Fruit fly (Drosophila melanogaster) whole organism, larva: ENCODE measurements around the gene CG14659.

ENCODE experiments used
- noc ChIP-seq: fragments of 200-800 bp; sonication (Bioruptor generic); optimal IDR thresholded peaks from 3 replicates; lab custom pipeline; 2019; ENCODE audit warnings: missing biosample characterization, mild to moderate bottlenecking, missing genetic modification characterization, moderate library complexity

CG14659 gene

DNA sequence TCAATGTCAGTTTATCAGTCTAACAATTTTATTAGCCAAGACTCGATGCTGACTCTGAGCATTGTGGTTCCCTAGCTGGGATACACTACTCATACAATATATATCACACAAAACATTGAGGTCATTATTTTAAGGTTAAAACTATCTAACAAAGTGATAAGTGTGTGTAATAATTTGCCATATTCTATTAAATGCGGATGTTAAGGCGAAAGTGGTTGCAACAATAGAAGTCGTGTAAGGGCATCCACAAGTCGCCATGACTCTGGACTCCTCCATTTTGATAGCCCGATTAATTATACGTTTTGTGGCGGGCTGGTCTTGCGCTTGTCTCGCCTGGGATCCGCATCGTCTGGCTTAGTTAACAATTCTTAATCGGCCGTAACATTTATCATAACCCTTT lies 15.7 kb upstream of the CG14659 start:
- no peak for TF ChIP-seq noc (tag; lab: Kevin White, UChicago)

dm6 chr3R:4846194-4846593 lies 15.1 kb upstream of the CG14659 start:
- TF ChIP-seq noc (tag; lab: Kevin White, UChicago), result no peak

DNA sequence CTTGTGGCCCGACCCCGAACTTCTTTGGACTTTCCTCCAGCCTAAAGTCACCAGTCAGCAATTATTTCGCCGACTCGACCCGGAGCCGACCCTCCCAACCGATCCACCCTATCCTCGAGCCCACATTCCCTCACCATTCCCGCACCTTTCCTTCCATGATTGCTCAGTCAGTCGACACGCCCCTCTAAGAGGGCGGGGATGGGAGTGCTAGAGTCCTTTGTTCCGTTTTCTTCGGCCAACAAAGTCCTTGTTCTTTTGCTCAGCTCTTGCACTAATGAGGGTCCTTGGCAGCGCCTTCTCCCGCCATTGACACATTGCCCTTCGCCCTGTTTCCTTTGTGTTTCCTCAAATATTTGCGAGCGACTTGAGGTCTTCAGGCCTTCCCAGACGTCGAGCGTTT lies 14.3 kb upstream of the CG14659 start:
- TF ChIP-seq noc (tag; lab: Kevin White, UChicago), result no peak

dm6 chr3R:4842958-4843357 lies 11.9 kb upstream of the CG14659 start:
- TF ChIP-seq noc (tag; lab: Kevin White, UChicago), result no peak

- TF ChIP-seq noc (tag; lab: Kevin White, UChicago), result no peak
Measured at dm6 chr3R:4840757-4841156, 9.7 kb upstream of the CG14659 start.

DNA sequence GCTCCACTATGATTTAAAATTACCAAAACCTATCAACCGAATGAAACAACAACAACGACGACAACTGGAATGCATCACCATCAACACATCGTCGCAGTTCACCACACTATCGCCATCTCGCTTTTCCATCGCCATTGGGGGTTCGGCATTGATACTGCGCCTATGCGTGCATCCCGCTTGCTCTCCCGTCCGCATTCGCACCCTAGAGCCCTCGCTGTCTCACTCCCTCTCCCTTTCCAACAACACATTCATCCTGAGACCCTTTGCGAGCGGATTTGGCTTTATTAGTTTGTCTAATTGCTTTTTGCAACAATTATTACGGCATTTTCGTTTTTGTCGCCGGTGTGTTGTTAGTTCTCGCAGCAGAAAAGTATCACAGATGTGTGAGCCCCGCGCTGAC lies 4.2 kb upstream of the CG14659 start:
- no peak for TF ChIP-seq noc (tag; lab: Kevin White, UChicago)

dm6 chr3R:4833636-4834035 lies 2.5 kb upstream of the CG14659 start:
- TF ChIP-seq noc (tag; lab: Kevin White, UChicago), result no peak

DNA sequence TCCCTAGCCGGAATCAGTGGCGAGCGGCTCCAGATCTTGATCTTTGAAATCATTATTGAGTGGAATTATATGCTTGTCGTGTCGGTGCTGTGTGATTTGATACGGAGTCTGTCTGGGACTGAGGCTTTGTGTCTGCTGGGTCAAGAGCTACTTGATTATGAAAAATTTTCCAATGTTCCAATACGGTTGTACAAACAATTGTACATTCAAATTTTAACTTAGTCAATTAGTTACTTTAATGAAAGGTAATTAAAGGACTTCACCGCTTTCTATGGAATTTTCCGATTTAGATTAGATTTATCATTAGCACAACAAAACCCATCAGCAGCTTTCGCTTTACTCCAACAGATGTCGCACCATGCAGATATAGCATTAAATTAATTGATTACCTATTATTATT lies 684 bp downstream of the CG14659 start, which contains the start of gene CG14658:
TSS of gene CG14658 (minus strand) at position 101 of the 400 bp plus-strand sequence.
- TF ChIP-seq noc (tag; lab: Kevin White, UChicago), result no peak

- TF ChIP-seq noc (tag; lab: Kevin White, UChicago), result no peak
Measured at dm6 chr3R:4825188-4825587, 5.9 kb downstream of the CG14659 start.

DNA sequence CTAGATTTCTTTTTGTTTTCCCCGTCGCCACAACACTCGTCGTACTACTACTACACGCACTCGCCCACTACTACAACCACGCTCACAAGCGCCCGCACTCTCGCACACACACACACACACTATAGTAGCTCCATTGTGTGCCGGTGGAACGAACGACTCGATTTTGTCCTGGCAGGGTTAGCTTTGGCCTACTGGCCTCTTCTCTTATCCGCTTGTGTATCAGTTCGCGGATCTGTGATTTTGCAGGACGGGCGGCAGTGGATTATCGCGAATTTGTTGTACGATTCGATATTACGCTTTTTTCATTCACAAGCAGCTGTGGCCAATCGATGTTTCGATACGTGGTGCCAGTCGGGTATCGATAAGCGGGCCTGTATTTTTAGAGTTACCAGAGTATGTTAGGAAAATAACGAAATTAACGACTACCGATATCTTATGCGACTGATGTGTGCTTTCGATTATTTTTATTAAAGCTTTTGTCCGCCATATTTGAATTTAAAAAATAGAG lies 9.9 kb downstream of the CG14659 start, which contains the start of gene CG14657:
TSS of gene CG14657 (minus strand) at position 335 of the 508 bp plus-strand sequence.
- TF ChIP-seq noc (tag; lab: Kevin White, UChicago), result no peak

dm6 chr3R:4816018-4816417 lies 15.1 kb downstream of the CG14659 start, which contains the start of gene BBS5:
BBS5 (plus strand) TSS chr3R:4816318.
- TF ChIP-seq noc (tag; lab: Kevin White, UChicago), result no peak

dm6 chr3R:4814677-4815076 lies 16.4 kb downstream of the CG14659 start:
- no peak for TF ChIP-seq noc (tag; lab: Kevin White, UChicago)

- TF ChIP-seq noc (tag; lab: Kevin White, UChicago), result peak; percentile 33
Measured at dm6 chr3R:4813172-4813716, 17.9 kb downstream of the CG14659 start.

DNA sequence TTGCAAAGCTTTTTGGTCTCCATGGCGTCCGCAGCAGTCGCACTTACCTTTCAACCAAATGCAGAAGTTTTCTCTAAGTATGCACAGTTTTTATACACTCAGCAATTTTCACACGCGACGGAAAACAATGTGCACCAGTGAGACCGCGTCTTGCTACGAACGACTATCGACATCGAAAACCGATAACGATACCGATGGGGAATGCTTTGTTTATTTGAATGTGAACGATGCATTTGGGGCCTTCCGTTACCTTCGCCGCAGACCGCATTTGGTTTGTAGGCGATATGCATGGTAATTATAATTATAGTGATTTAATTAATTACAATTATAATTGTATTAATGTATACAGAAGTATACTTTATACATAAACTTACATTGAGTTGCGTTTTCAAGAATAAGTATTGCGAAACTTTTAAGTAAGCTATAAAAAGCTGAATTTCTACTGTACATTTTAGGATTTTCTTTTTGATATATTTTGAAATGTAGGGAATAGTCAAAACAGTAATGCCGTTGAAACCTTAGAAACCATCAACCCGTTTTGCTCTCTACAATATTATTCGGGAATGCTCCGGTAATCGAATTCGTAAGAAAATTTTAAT lies 19.1 kb downstream of the CG14659 start, which contains the start of the genes Hus1-like and ctrip:
TSS of gene Hus1-like (minus strand) at position 161 of the 599 bp plus-strand sequence.
TSS of gene ctrip (minus strand) at position 161 of the 599 bp plus-strand sequence.
- TF ChIP-seq noc (tag; lab: Kevin White, UChicago), result peak; percentile 7

dm6 chr3R:4811124-4811935 lies 19.8 kb downstream of the CG14659 start, which contains the start of gene Gmppb:
Gmppb (plus strand) TSS chr3R:4811444.
- TF ChIP-seq noc (tag; lab: Kevin White, UChicago), result no peak
